Fruit fly (Drosophila melanogaster) whole organism, larva: ENCODE data around the gene CG13403.

ENCODE experiments used
- noc ChIP-seq: fragments of 200-800 bp; sonication (Bioruptor generic); optimal IDR thresholded peaks from 3 replicates; lab custom pipeline; 2019; ENCODE audit warnings: missing biosample characterization, mild to moderate bottlenecking, missing genetic modification characterization, moderate library complexity

CG13403 gene

dm6 chrX:14169068-14169642, 22.7 kb downstream of the CG13403 start, which contains the start of gene CG12480:
TSS of gene CG12480 (plus strand) at chrX:14169592.
- TF ChIP-seq noc (tag; lab: Kevin White, UChicago) = peak; percentile 87

DNA sequence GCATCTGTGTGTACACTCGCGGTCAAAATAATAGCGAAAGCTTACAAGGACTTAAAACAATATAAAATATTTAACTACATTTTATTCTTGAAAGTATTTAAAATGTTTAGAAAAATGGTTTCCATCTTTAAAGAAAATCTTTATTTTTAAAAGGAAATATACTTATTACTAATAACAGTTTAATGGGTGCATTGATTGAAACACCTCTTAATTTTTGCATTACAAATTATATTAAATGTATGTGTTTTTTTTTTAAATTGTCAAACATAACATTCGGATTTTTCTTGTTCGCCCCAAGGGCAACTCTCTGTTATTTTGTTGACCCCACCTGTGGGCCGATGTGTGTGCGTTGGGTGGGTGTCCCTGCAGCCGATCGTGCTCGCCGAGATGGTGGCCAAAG, 38.1 kb downstream of the CG13403 start:
- TF ChIP-seq noc (tag; lab: Kevin White, UChicago) = no peak

- TF ChIP-seq noc (tag; lab: Kevin White, UChicago) = no peak
Measured at dm6 chrX:14151906-14152305, 39.9 kb downstream of the CG13403 start, which contains the start of gene CG12479. TSS of gene CG12479 (minus strand) at chrX:14152006.

- no peak for TF ChIP-seq noc (tag; lab: Kevin White, UChicago)
Measured at dm6 chrX:14149312-14149711, 42.5 kb downstream of the CG13403 start.

DNA sequence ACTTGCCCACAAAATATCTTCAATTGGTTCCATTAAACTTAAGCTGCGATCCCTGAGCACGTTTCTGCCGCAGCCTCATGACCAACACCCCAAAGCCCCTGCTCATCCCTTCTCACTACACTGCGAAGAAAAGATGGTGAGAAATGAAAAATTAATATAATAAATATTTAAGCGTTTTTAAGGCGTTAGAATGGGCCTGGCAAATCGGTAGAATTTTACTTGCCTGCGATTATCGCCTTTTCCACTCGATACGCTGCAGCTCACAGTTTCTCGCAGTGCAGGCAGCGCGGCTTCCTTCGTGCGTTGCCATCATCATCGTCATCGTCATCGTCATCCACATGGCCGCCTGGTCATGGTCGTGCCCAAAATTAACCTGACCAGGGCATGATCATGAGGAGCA, 43.6 kb downstream of the CG13403 start:
- no peak for TF ChIP-seq noc (tag; lab: Kevin White, UChicago)
